Worm (Caenorhabditis elegans) whole organism, L4 larva: Measurements from ENCODE around the gene K08H2.7.

ENCODE experiments used
- D1046.2 ChIP-seq: fragments of 200-800 bp; sonication (Bioruptor generic); IDR thresholded peaks from 2 replicates; pipeline ENCODE4 v1.3.6; 2022; ENCODE audit warnings: missing genetic modification characterization, missing compliant biosample characterization
- T20F7.1 ChIP-seq: fragments of 200-800 bp; sonication (Bioruptor generic); optimal IDR thresholded peaks from 2 replicates; lab custom pipeline; 2018; ENCODE audit warnings: mild to moderate bottlenecking, missing genetic modification characterization, missing compliant biosample characterization
- T26A8.4 ChIP-seq: fragments of 200-800 bp; sonication (Bioruptor generic); IDR thresholded peaks from 2 replicates; pipeline ENCODE4 v1.3.6; 2022; ENCODE audit warnings: missing genetic modification characterization, missing compliant biosample characterization
- ZK337.2 ChIP-seq: fragments of 200-800 bp; sonication (Bioruptor generic); IDR thresholded peaks from 2 replicates; pipeline ENCODE4 v1.3.6; 2022; ENCODE audit warnings: missing genetic modification reagents, missing genetic modification characterization, missing compliant biosample characterization
- ZK546.5 ChIP-seq, 2 experiments: sonication (generic microtip); optimal IDR thresholded peaks; 2 replicates each; lab custom pipeline; 2017; ENCODE audit warnings: missing biosample characterization in 2 of 2, missing genetic modification characterization in 2 of 2
- aha-1 ChIP-seq: fragments of 150-350 bp; peaks from one replicate; lab custom pipeline; 2014; ENCODE audit warnings: missing biosample characterization, missing genetic modification characterization
- aly-2 ChIP-seq: sonication (generic microtip); optimal IDR thresholded peaks from 2 replicates; lab custom pipeline; 2018; ENCODE audit warnings: missing biosample characterization, missing genetic modification characterization
- ama-1 ChIP-seq: fragments of 150-350 bp; optimal IDR thresholded peaks from 2 replicates; lab custom pipeline; 2014; ENCODE audit warnings: inconsistent platforms, mixed read lengths
- ceh-44 ChIP-seq: fragments of 200-800 bp; sonication (Bioruptor generic); IDR thresholded peaks from 2 replicates; pipeline ENCODE4 v1.3.6; 2022; ENCODE audit warnings: missing genetic modification reagents, missing genetic modification characterization, missing compliant biosample characterization
- ceh-62 ChIP-seq: sonication (generic microtip); optimal IDR thresholded peaks from 2 replicates; lab custom pipeline; 2017; ENCODE audit warnings: missing biosample characterization, missing genetic modification characterization
- ceh-82 ChIP-seq: sonication (generic microtip); optimal IDR thresholded peaks from 2 replicates; lab custom pipeline; 2017; ENCODE audit warnings: missing biosample characterization, missing genetic modification characterization
- ces-1 ChIP-seq: fragments of 150-350 bp; sonication (generic microtip); optimal IDR thresholded peaks from 4 replicates; lab custom pipeline; 2014; ENCODE audit warnings: missing biosample characterization, missing genetic modification reagents, missing genetic modification characterization
- ctbp-1 ChIP-seq: fragments of 200-800 bp; sonication (Bioruptor generic); IDR thresholded peaks from 2 replicates; pipeline ENCODE4 v1.3.6; 2022; ENCODE audit warnings: missing genetic modification reagents, missing genetic modification characterization, missing compliant biosample characterization
- daf-16 ChIP-seq, 3 experiments: sonication (generic microtip); optimal IDR thresholded peaks; 2 replicates each; lab custom pipeline; 2016 to 2017; ENCODE audit warnings: missing genetic modification characterization in 3 of 3, missing genetic modification reagents in 3 of 3, mild to moderate bottlenecking in 2 of 3, missing compliant biosample characterization in 2 of 3, missing biosample characterization in 1 of 3, moderate library complexity in 1 of 3
- daf-19 ChIP-seq: fragments of 200-800 bp; sonication (Bioruptor generic); conservative IDR thresholded peaks from 2 replicates; pipeline ENCODE4 v1.3.6; 2022; ENCODE audit warnings: missing genetic modification characterization, missing compliant biosample characterization
- egl-43 ChIP-seq: fragments of 200-800 bp; sonication (Bioruptor generic); IDR thresholded peaks from 2 replicates; pipeline ENCODE4 v1.3.6; 2022; ENCODE audit warnings: missing genetic modification reagents, missing genetic modification characterization, missing compliant biosample characterization
- fkh-10 ChIP-seq: fragments of 150-350 bp; optimal IDR thresholded peaks from 2 replicates; lab custom pipeline; 2014; ENCODE audit warnings: missing biosample characterization, missing genetic modification reagents, missing genetic modification characterization
- fos-1 ChIP-seq: fragments of 150-350 bp; optimal IDR thresholded peaks from 2 replicates; lab custom pipeline; 2014; ENCODE audit warnings: missing biosample characterization, missing genetic modification characterization
- hif-1 ChIP-seq, 2 experiments: sonication (generic microtip); optimal IDR thresholded peaks; 2 replicates each; lab custom pipeline; 2016 to 2017; ENCODE audit warnings: missing compliant biosample characterization in 2 of 2, missing genetic modification characterization in 2 of 2, missing genetic modification reagents in 2 of 2, missing genotype in 2 of 2, mild to moderate bottlenecking in 1 of 2
- hlh-11 ChIP-seq: fragments of 200-800 bp; sonication (Bioruptor generic); optimal IDR thresholded peaks from 2 replicates; lab custom pipeline; 2018; ENCODE audit warnings: mild to moderate bottlenecking, missing genetic modification characterization, missing compliant biosample characterization
- hlh-30 ChIP-seq: sonication (generic microtip); optimal IDR thresholded peaks from 2 replicates; lab custom pipeline; 2017; ENCODE audit warnings: antibody characterized with exemption, mild to moderate bottlenecking, missing genetic modification characterization, missing compliant biosample characterization; ENCODE audit not compliant: insufficient read depth
- hmg-1.1 ChIP-seq: fragments of 200-800 bp; sonication (Bioruptor generic); IDR thresholded peaks from 2 replicates; pipeline ENCODE4 v1.3.6; 2022; ENCODE audit warnings: missing genetic modification reagents, missing genetic modification characterization, missing compliant biosample characterization
- lin-15B ChIP-seq: fragments of 150-350 bp; sonication (generic microtip); optimal IDR thresholded peaks from 3 replicates; lab custom pipeline; 2014; ENCODE audit warnings: missing biosample characterization, missing genetic modification characterization
- lin-29 ChIP-seq: fragments of 200-800 bp; sonication (Bioruptor generic); IDR thresholded peaks from 2 replicates; pipeline ENCODE4 v1.3.6; 2022; ENCODE audit warnings: missing genetic modification reagents, missing genetic modification characterization, missing compliant biosample characterization
- lin-39 ChIP-seq: fragments of 150-350 bp; optimal IDR thresholded peaks from 2 replicates; lab custom pipeline; 2014; ENCODE audit warnings: missing biosample characterization, missing genetic modification reagents, missing genetic modification characterization
- lsy-2 ChIP-seq, 2 experiments: fragments of 150-350 bp in 1 of 2; sonication (generic microtip) in 1 of 2; optimal IDR thresholded peaks; 2 replicates each; lab custom pipeline; 2014 to 2017; ENCODE audit warnings: missing biosample characterization in 2 of 2, missing genetic modification characterization in 2 of 2
- mep-1 ChIP-seq: fragments of 150-350 bp; sonication (generic microtip); optimal IDR thresholded peaks from 3 replicates; lab custom pipeline; 2014; ENCODE audit warnings: missing biosample characterization, missing genetic modification characterization
- mes-2 ChIP-seq: sonication (generic microtip); optimal IDR thresholded peaks from 2 replicates; lab custom pipeline; 2016; ENCODE audit warnings: missing genotype, mild to moderate bottlenecking, missing genetic modification characterization, missing compliant biosample characterization; ENCODE audit not compliant: poor library complexity, severe bottlenecking
- mxl-3 ChIP-seq: fragments of 200-800 bp; sonication (Bioruptor generic); optimal IDR thresholded peaks from 2 replicates; lab custom pipeline; 2018; ENCODE audit warnings: mild to moderate bottlenecking, missing genetic modification characterization, missing compliant biosample characterization
- nhr-102 ChIP-seq: sonication (generic microtip); optimal IDR thresholded peaks from 2 replicates; lab custom pipeline; 2016; ENCODE audit warnings: mild to moderate bottlenecking, missing genetic modification characterization, moderate library complexity, missing compliant biosample characterization
- nhr-11 ChIP-seq: fragments of 150-350 bp; optimal IDR thresholded peaks from 2 replicates; lab custom pipeline; 2014; ENCODE audit warnings: missing biosample characterization, missing genetic modification characterization
- nhr-42 ChIP-seq: fragments of 200-800 bp; sonication (Bioruptor generic); IDR thresholded peaks from 2 replicates; pipeline ENCODE4 v1.3.6; 2022; ENCODE audit warnings: missing genetic modification characterization, missing compliant biosample characterization
- nhr-76 ChIP-seq: fragments of 150-350 bp; optimal IDR thresholded peaks from 2 replicates; lab custom pipeline; 2014; ENCODE audit warnings: missing biosample characterization, missing genetic modification characterization
- pqm-1 ChIP-seq: sonication (generic microtip); optimal IDR thresholded peaks from 2 replicates; lab custom pipeline; 2017; ENCODE audit warnings: missing biosample characterization, missing genetic modification characterization
- rbr-2 ChIP-seq: sonication (generic microtip); optimal IDR thresholded peaks from 2 replicates; lab custom pipeline; 2016; ENCODE audit warnings: missing genotype, missing genetic modification characterization, missing compliant biosample characterization
- skn-1 ChIP-seq: fragments of 150-350 bp; optimal IDR thresholded peaks from 2 replicates; lab custom pipeline; 2014; ENCODE audit warnings: missing biosample characterization, missing genetic modification characterization
- snpc-4 ChIP-seq: fragments of 150-350 bp; optimal IDR thresholded peaks from 2 replicates; lab custom pipeline; 2014; ENCODE audit warnings: missing biosample characterization, missing genetic modification characterization
- spr-1 ChIP-seq: sonication (generic microtip); optimal IDR thresholded peaks from 2 replicates; lab custom pipeline; 2016; ENCODE audit warnings: mild to moderate bottlenecking, missing genetic modification characterization, missing compliant biosample characterization
- unc-39 ChIP-seq: sonication (generic microtip); optimal IDR thresholded peaks from 2 replicates; lab custom pipeline; 2017; ENCODE audit warnings: missing biosample characterization, missing genetic modification characterization
- unc-62 ChIP-seq, 3 experiments: fragments of 150-350 bp in 1 of 3; sonication (generic microtip); optimal IDR thresholded peaks in 2 of 3; peaks in 1 of 3; 1 replicate in 1 of 3; 2 replicates in 2 of 3; lab custom pipeline; 2014 to 2017; ENCODE audit warnings: missing biosample characterization in 3 of 3, missing genetic modification characterization in 3 of 3, missing genetic modification reagents in 3 of 3, missing genotype in 1 of 3

The K08H2.7 gene

ce11 chrX:13220609-13221008, 27.6 kb downstream of the K08H2.7 start:
- TF ChIP-seq T26A8.4 (GFP tag; lab: Robert Waterston, UW) (no peak), ama-1 (no peak), daf-16 (GFP tag; optimal IDR thresholded peaks at IDR 0.05; lab: Kevin White, UChicago) (peak in 1 of 2 experiments; percentile 91), daf-16 (tag; optimal IDR thresholded peaks at IDR 0.05; lab: Kevin White, UChicago) (no peak), unc-39 (tag; lab: Kevin White, UChicago) (no peak), ceh-62 (tag; lab: Kevin White, UChicago) (no peak), nhr-102 (tag; lab: Kevin White, UChicago) (no peak), nhr-42 (GFP tag; lab: Robert Waterston, UW) (no peak), ceh-44 (GFP tag; lab: Robert Waterston, UW) (no peak), lin-29 (GFP tag; lab: Robert Waterston, UW) (no peak), D1046.2 (GFP tag; lab: Robert Waterston, UW) (no peak), unc-62 (GFP tag; optimal IDR thresholded peaks at IDR 0.05 in 1 of 2; lab: Kevin White, UChicago) (peak in 1 of 2 experiments; percentile 90), unc-62 (tag; optimal IDR thresholded peaks at IDR 0.05; lab: Kevin White, UChicago) (no peak), T20F7.1 (GFP tag; lab: Kevin White, UChicago) (no peak), rbr-2 (tag; lab: Kevin White, UChicago) (no peak), snpc-4 (tag; lab: Kevin White, UChicago) (no peak), ctbp-1 (GFP tag; lab: Robert Waterston, UW) (no peak), nhr-11 (tag; lab: Kevin White, UChicago) (peak; percentile 67), egl-43 (GFP tag; lab: Robert Waterston, UW) (no peak), aha-1 (tag; lab: Kevin White, UChicago) (no peak), ZK337.2 (no peak), hlh-30 (tag; lab: Kevin White, UChicago) (peak; percentile 8), mxl-3 (GFP tag; lab: Kevin White, UChicago) (no peak)
- TF ChIP-seq, all 104 proteins: peak for 4

- TF ChIP-seq aha-1 (tag; lab: Kevin White, UChicago) (peak; percentile 17), hif-1 (tag; optimal IDR thresholded peaks at IDR 0.05; lab: Kevin White, UChicago) (no peak), lin-15B (no peak), unc-62 (GFP tag; optimal IDR thresholded peaks at IDR 0.05 in 1 of 2; lab: Kevin White, UChicago) (peak in 1 of 2 experiments; percentile 94), unc-62 (tag; optimal IDR thresholded peaks at IDR 0.05; lab: Kevin White, UChicago) (no peak)
Observed at ce11 chrX:13217940-13218339, 30.3 kb downstream of the K08H2.7 start.

ce11 chrX:13216802-13217201, 31.4 kb downstream of the K08H2.7 start, which contains the start of gene R12H7.4:
R12H7.4 (plus strand) TSS chrX:13217102.
- TF ChIP-seq unc-62 (GFP tag; optimal IDR thresholded peaks at IDR 0.05 in 1 of 2; lab: Kevin White, UChicago) (peak in 1 of 2 experiments; percentile 79), unc-62 (tag; optimal IDR thresholded peaks at IDR 0.05; lab: Kevin White, UChicago) (no peak), nhr-102 (tag; lab: Kevin White, UChicago) (no peak)

ce11 chrX:13212528-13212927, 35.7 kb downstream of the K08H2.7 start:
- TF ChIP-seq unc-62 (GFP tag; optimal IDR thresholded peaks at IDR 0.05 in 1 of 2; lab: Kevin White, UChicago) (peak in 1 of 2 experiments; percentile 19), unc-62 (tag; optimal IDR thresholded peaks at IDR 0.05; lab: Kevin White, UChicago) (no peak), ceh-82 (tag; lab: Kevin White, UChicago) (no peak)
- TF ChIP-seq, all 104 proteins: peak for 1

ce11 chrX:13210478-13210877, 37.8 kb downstream of the K08H2.7 start:
- no peak for TF ChIP-seq ces-1
- no peak for TF ChIP-seq nhr-42 (GFP tag; lab: Robert Waterston, UW)
- no peak for TF ChIP-seq pqm-1 (tag; lab: Kevin White, UChicago)
- peak; percentile 57 for TF ChIP-seq hmg-1.1 (GFP tag; lab: Robert Waterston, UW)
- peak; percentile 71 for TF ChIP-seq fkh-10
- no peak for TF ChIP-seq ZK546.5 (tag; optimal IDR thresholded peaks at IDR 0.05; lab: Kevin White, UChicago)
- TF ChIP-seq unc-62 (GFP tag; optimal IDR thresholded peaks at IDR 0.05 in 1 of 2; lab: Kevin White, UChicago), result peak in 1 of 2 experiments; percentile 43
- no peak for TF ChIP-seq unc-62 (tag; optimal IDR thresholded peaks at IDR 0.05; lab: Kevin White, UChicago)
- TF ChIP-seq skn-1 (tag; lab: Kevin White, UChicago), result no peak
- no peak for TF ChIP-seq aly-2
- TF ChIP-seq nhr-76, result no peak
- TF ChIP-seq mes-2 (tag; lab: Kevin White, UChicago), result no peak
- TF ChIP-seq lsy-2 (tag; optimal IDR thresholded peaks at IDR 0.05; lab: Kevin White, UChicago), result peak in 1 of 2 experiments; percentile 61
- peak; percentile 24 for TF ChIP-seq rbr-2 (tag; lab: Kevin White, UChicago)
- no peak for TF ChIP-seq daf-19 (GFP tag; lab: Robert Waterston, UW)
- TF ChIP-seq ctbp-1 (GFP tag; lab: Robert Waterston, UW), result peak; percentile 60; the same call in 1 of the 2 replicates
- peak; percentile 35 for TF ChIP-seq hlh-30 (tag; lab: Kevin White, UChicago)
- TF ChIP-seq lin-39 (tag; lab: Kevin White, UChicago), result no peak
- TF ChIP-seq fos-1 (tag; lab: Kevin White, UChicago), result no peak
- peak; percentile 10 for TF ChIP-seq hlh-11
- TF ChIP-seq mep-1, result peak; percentile 71
- TF ChIP-seq spr-1 (tag; lab: Kevin White, UChicago), result no peak
- TF ChIP-seq egl-43 (GFP tag; lab: Robert Waterston, UW), result 0 out of 2 replicates have a peak, but pooled peaks have one; percentile 18
- no peak for TF ChIP-seq ama-1
